Worm (Caenorhabditis elegans) whole organism, L3 larva: ENCODE results near the gene Y116F11A.3.

Experiments
- ZK546.5 ChIP-seq: sonication (generic microtip); optimal IDR thresholded peaks from 2 replicates; lab custom pipeline; 2017; ENCODE audit warnings: missing biosample characterization, missing genetic modification characterization
- ama-1 ChIP-seq: fragments of 150-350 bp; optimal IDR thresholded peaks from 2 replicates; lab custom pipeline; 2018
- ceh-16 ChIP-seq: sonication (generic microtip); optimal IDR thresholded peaks from 2 replicates; lab custom pipeline; 2017; ENCODE audit warnings: missing biosample characterization, missing genetic modification characterization
- ceh-28 ChIP-seq: fragments of 150-350 bp; optimal IDR thresholded peaks from 2 replicates; lab custom pipeline; 2014; ENCODE audit warnings: missing biosample characterization, missing genetic modification reagents, missing genetic modification characterization
- ceh-82 ChIP-seq: fragments of 150-350 bp; optimal IDR thresholded peaks from 2 replicates; lab custom pipeline; 2014; ENCODE audit warnings: missing biosample characterization, missing genetic modification characterization
- ceh-9 ChIP-seq: sonication (generic microtip); optimal IDR thresholded peaks from 2 replicates; lab custom pipeline; 2018; ENCODE audit warnings: missing biosample characterization, missing genetic modification characterization
- egl-5 ChIP-seq: fragments of 150-350 bp; optimal IDR thresholded peaks from 2 replicates; lab custom pipeline; 2017; ENCODE audit warnings: missing biosample characterization, missing genetic modification reagents, missing genetic modification characterization, inconsistent platforms
- elt-1 ChIP-seq: fragments of 150-350 bp; optimal IDR thresholded peaks from 2 replicates; lab custom pipeline; 2014; ENCODE audit warnings: missing biosample characterization, missing genetic modification characterization
- elt-2 ChIP-seq: sonication (generic microtip); optimal IDR thresholded peaks from 2 replicates; lab custom pipeline; 2016; ENCODE audit warnings: missing genetic modification reagents, mild to moderate bottlenecking, missing genetic modification characterization, missing compliant biosample characterization
- elt-3 ChIP-seq, 3 experiments: fragments of 150-350 bp in 1 of 3; sonication (generic microtip) in 2 of 3; optimal IDR thresholded peaks; 2 replicates in 2 of 3; 4 replicates in 1 of 3; lab custom pipeline; 2014 to 2017; ENCODE audit warnings: missing biosample characterization in 3 of 3, missing genetic modification characterization in 3 of 3
- eor-1 ChIP-seq, 2 experiments: fragments of 150-350 bp; optimal IDR thresholded peaks; 2 replicates each; lab custom pipeline; 2014 to 2018; ENCODE audit warnings: missing biosample characterization in 2 of 2, missing genetic modification characterization in 2 of 2
- fkh-10 ChIP-seq: sonication (generic microtip); optimal IDR thresholded peaks from 2 replicates; lab custom pipeline; 2017; ENCODE audit warnings: missing biosample characterization, missing genetic modification reagents, missing genetic modification characterization
- fkh-2 ChIP-seq: fragments of 150-350 bp; optimal IDR thresholded peaks from 2 replicates; lab custom pipeline; 2014; ENCODE audit warnings: missing biosample characterization, missing genetic modification reagents, missing genetic modification characterization
- fos-1 ChIP-seq: fragments of 150-350 bp; optimal IDR thresholded peaks from 2 replicates; lab custom pipeline; 2014; ENCODE audit warnings: missing biosample characterization, missing genetic modification characterization
- hmg-11 ChIP-seq: sonication (generic microtip); optimal IDR thresholded peaks from 2 replicates; lab custom pipeline; 2016; ENCODE audit warnings: missing genetic modification characterization, missing compliant biosample characterization
- jun-1 ChIP-seq: fragments of 150-350 bp; optimal IDR thresholded peaks from 2 replicates; lab custom pipeline; 2014; ENCODE audit warnings: missing biosample characterization, missing genetic modification reagents, missing genetic modification characterization
- lin-15B ChIP-seq: fragments of 150-350 bp; optimal IDR thresholded peaks from 2 replicates; lab custom pipeline; 2014; ENCODE audit warnings: missing biosample characterization, missing genetic modification characterization
- lin-39 ChIP-seq: fragments of 150-350 bp; optimal IDR thresholded peaks from 2 replicates; lab custom pipeline; 2018; ENCODE audit warnings: missing biosample characterization, missing genetic modification reagents, missing genetic modification characterization
- lsy-12 ChIP-seq: sonication (generic microtip); optimal IDR thresholded peaks from 2 replicates; lab custom pipeline; 2016; ENCODE audit warnings: mild to moderate bottlenecking, missing genetic modification characterization, missing compliant biosample characterization
- mdl-1 ChIP-seq: fragments of 150-350 bp; optimal IDR thresholded peaks from 2 replicates; lab custom pipeline; 2014; ENCODE audit warnings: missing biosample characterization, missing genetic modification characterization
- mml-1 ChIP-seq: fragments of 150-350 bp; sonication (generic microtip); optimal IDR thresholded peaks from 3 replicates; lab custom pipeline; 2014; ENCODE audit warnings: missing biosample characterization, missing genetic modification characterization
- nfya-1 ChIP-seq: sonication (generic microtip); optimal IDR thresholded peaks from 2 replicates; lab custom pipeline; 2017; ENCODE audit warnings: missing genetic modification characterization, mild to moderate bottlenecking, missing compliant biosample characterization, antibody characterized with exemption, moderate library complexity; ENCODE audit not compliant: insufficient read depth
- nhr-11 ChIP-seq: fragments of 150-350 bp; optimal IDR thresholded peaks from 2 replicates; lab custom pipeline; 2014; ENCODE audit warnings: missing biosample characterization, missing genetic modification characterization
- nhr-12 ChIP-seq: fragments of 150-350 bp; optimal IDR thresholded peaks from 2 replicates; lab custom pipeline; 2014; ENCODE audit warnings: missing biosample characterization, missing genetic modification characterization
- nhr-23 ChIP-seq: fragments of 150-350 bp; optimal IDR thresholded peaks from 2 replicates; lab custom pipeline; 2014; ENCODE audit warnings: missing biosample characterization, missing genetic modification reagents, missing genetic modification characterization
- nhr-237 ChIP-seq: fragments of 150-350 bp; optimal IDR thresholded peaks from 2 replicates; lab custom pipeline; 2014; ENCODE audit warnings: missing biosample characterization, missing genetic modification characterization
- nhr-25 ChIP-seq: sonication (generic microtip); optimal IDR thresholded peaks from 2 replicates; lab custom pipeline; 2017; ENCODE audit warnings: missing biosample characterization, missing genetic modification characterization
- nhr-28 ChIP-seq: fragments of 150-350 bp; optimal IDR thresholded peaks from 2 replicates; lab custom pipeline; 2014; ENCODE audit warnings: missing biosample characterization, missing genetic modification characterization
- nhr-43 ChIP-seq: sonication (generic microtip); optimal IDR thresholded peaks from 2 replicates; lab custom pipeline; 2016; ENCODE audit warnings: mild to moderate bottlenecking, missing genetic modification characterization, missing compliant biosample characterization; ENCODE audit not compliant: poor library complexity, severe bottlenecking
- nhr-76 ChIP-seq: fragments of 150-350 bp; sonication (generic microtip); optimal IDR thresholded peaks from 5 replicates; lab custom pipeline; 2014; ENCODE audit warnings: missing biosample characterization, missing genetic modification characterization
- nhr-77 ChIP-seq: fragments of 150-350 bp; optimal IDR thresholded peaks from 2 replicates; lab custom pipeline; 2014; ENCODE audit warnings: missing biosample characterization, missing genetic modification characterization
- pha-4 ChIP-seq: fragments of 150-350 bp; optimal IDR thresholded peaks from 2 replicates; lab custom pipeline; 2014; ENCODE audit warnings: missing biosample characterization, missing genetic modification reagents, missing genetic modification characterization
- pqm-1 ChIP-seq: fragments of 150-350 bp; optimal IDR thresholded peaks from 2 replicates; lab custom pipeline; 2017; ENCODE audit warnings: missing biosample characterization, missing genetic modification characterization, inconsistent platforms
- sea-2 ChIP-seq: fragments of 150-350 bp; sonication (generic microtip); optimal IDR thresholded peaks from 4 replicates; lab custom pipeline; 2014; ENCODE audit warnings: missing biosample characterization, missing genetic modification reagents, missing genetic modification characterization
- snpc-4 ChIP-seq: fragments of 150-350 bp; optimal IDR thresholded peaks from 2 replicates; lab custom pipeline; 2014; ENCODE audit warnings: missing biosample characterization, missing genetic modification characterization
- tbx-2 ChIP-seq: sonication (generic microtip); optimal IDR thresholded peaks from 2 replicates; lab custom pipeline; 2016; ENCODE audit warnings: mild to moderate bottlenecking, missing genetic modification characterization, missing compliant biosample characterization
- unc-39 ChIP-seq: sonication (generic microtip); optimal IDR thresholded peaks from 4 replicates; lab custom pipeline; 2017; ENCODE audit warnings: missing biosample characterization, missing genetic modification characterization
- unc-62 ChIP-seq: fragments of 150-350 bp; sonication (generic microtip); optimal IDR thresholded peaks from 4 replicates; lab custom pipeline; 2014; ENCODE audit warnings: missing biosample characterization, missing genetic modification reagents, missing genetic modification characterization
- zag-1 ChIP-seq: fragments of 150-350 bp; optimal IDR thresholded peaks from 2 replicates; lab custom pipeline; 2014; ENCODE audit warnings: missing biosample characterization, missing genetic modification characterization
- ztf-4 ChIP-seq: fragments of 150-350 bp; optimal IDR thresholded peaks from 2 replicates; lab custom pipeline; 2014; ENCODE audit warnings: missing biosample characterization, missing genetic modification characterization

Gene Y116F11A.3

ce11 chrV:19715419-19715818 lies 13.4 kb upstream of the Y116F11A.3 start, which contains the start of gene Y43F8C.16:
Y43F8C.16 (minus strand) TSS chrV:19715519.
- TF ChIP-seq eor-1 (tag; optimal IDR thresholded peaks at IDR 0.05; lab: Kevin White, UChicago) (no peak), fos-1 (tag; lab: Kevin White, UChicago) (no peak), snpc-4 (tag; lab: Kevin White, UChicago) (no peak)

DNA sequence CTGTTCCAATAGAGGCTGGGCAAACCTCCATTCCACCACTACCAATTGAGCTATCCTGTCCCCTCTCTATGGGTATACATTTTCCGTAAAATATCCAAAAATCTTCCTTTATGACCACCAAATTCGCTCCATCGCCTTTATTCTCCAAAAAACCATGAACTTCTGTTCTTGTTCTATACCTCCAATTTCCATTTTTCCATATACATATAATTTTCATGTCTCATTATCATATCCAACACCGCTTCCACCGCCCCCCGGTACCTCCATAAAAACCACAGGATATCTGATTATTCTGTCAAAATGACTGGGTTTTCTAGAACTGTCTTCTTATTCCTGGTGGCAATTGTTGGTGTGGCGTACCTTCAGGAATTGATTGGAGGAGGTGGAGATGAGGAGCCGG lies 13.0 kb upstream of the Y116F11A.3 start, which contains the start of gene Y43F8C.17:
Gene Y43F8C.17, plus strand, starts transcription at position 301 of the 400 bp plus-strand sequence.
- TF ChIP-seq ceh-9 (tag; lab: Kevin White, UChicago) (no peak), sea-2 (GFP tag; lab: Kevin White, UChicago) (no peak), ceh-82 (tag; lab: Kevin White, UChicago) (no peak), ceh-28 (tag; lab: Kevin White, UChicago) (no peak), elt-3 (tag; optimal IDR thresholded peaks at IDR 0.05; lab: Kevin White, UChicago) (no peak), nhr-25 (no peak), jun-1 (tag; lab: Kevin White, UChicago) (no peak), unc-39 (tag; lab: Kevin White, UChicago) (no peak), nhr-76 (tag; lab: Kevin White, UChicago) (no peak), unc-62 (GFP tag; lab: Kevin White, UChicago) (no peak), mml-1 (tag; lab: Kevin White, UChicago) (no peak), nhr-11 (tag; lab: Kevin White, UChicago) (no peak), mdl-1 (tag; lab: Kevin White, UChicago) (no peak), lin-15B (tag; lab: Kevin White, UChicago) (no peak), ztf-4 (tag; lab: Kevin White, UChicago) (no peak), pha-4 (tag; lab: Kevin White, UChicago) (no peak), fos-1 (tag; lab: Kevin White, UChicago) (no peak), elt-1 (no peak), nhr-237 (tag; lab: Kevin White, UChicago) (no peak), tbx-2 (tag; lab: Kevin White, UChicago) (no peak)

DNA sequence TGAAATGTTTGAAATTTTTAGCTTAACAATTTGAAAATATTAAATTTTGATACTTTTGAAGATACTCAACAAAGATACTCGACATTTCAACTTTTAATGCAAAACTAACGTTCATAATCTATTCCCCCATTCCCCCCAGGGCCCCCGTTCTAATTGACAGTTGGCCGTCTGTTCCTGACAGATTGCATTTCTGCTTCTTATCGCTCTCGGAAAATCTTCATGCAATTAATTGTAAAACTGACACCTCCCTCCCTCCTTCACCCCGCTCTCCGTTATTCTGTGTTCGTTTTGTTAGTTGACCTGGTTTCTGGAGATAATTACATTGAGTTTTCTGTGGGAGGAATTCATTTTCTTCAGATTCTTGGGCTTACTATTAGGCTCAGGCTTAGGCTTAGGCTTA lies 10.9 kb upstream of the Y116F11A.3 start:
- TF ChIP-seq ama-1 (lab: Kevin White, UChicago) (no peak), ZK546.5 (tag; lab: Kevin White, UChicago) (no peak), nhr-23 (tag; lab: Kevin White, UChicago) (no peak), nhr-237 (tag; lab: Kevin White, UChicago) (no peak), mdl-1 (tag; lab: Kevin White, UChicago) (no peak), lin-39 (tag; lab: Kevin White, UChicago) (no peak), nfya-1 (tag; lab: Kevin White, UChicago) (no peak), zag-1 (tag; lab: Kevin White, UChicago) (no peak)

DNA sequence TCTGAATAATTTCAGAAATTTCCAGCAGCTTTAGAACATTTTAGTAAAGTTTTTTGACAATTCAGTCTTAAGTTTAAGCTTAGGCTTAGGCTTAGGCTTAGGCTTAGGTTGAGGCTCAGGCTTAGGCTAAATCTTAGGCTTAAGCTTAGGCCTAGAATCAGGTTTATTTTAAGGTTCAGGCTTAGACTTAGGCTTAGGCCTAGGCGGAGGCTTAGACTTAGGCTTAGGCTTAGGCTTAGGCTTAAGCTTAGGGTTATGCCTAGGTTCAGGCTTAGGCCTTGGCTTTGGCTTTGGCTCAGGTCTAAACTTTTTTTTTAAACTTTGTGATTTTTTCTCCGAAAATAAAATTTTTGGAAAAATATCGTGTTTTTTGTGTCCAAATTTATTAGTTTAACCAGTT lies 10.2 kb upstream of the Y116F11A.3 start:
- TF ChIP-seq hmg-11: no peak
- TF ChIP-seq nhr-237 (tag; lab: Kevin White, UChicago): no peak

DNA sequence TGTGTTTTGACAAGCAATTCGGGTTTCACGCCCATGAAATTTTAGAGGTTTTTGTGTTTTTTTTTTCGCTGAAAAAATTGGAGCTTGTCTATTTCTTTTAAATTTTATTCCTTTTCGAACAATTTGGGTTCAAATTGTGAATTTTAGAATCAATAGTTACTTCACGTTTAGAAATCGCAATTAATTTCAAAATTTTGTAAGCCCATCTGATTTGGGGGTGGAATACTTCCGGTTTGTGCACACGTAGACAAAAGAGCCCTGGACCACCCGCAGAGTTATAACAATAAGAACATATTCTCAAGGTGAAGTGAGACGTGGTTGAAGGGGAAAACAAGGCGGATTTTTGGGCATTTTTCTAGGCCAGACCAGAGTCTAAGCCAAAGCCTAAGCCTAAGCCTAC lies 9.6 kb upstream of the Y116F11A.3 start, which contains the start of gene Y116F11A.6:
Gene Y116F11A.6, plus strand, starts transcription at position 301 of the 400 bp plus-strand sequence.
- no peak for TF ChIP-seq ceh-82 (tag; lab: Kevin White, UChicago)
- TF ChIP-seq ceh-16 (tag; lab: Kevin White, UChicago): no peak
- TF ChIP-seq pqm-1 (tag; lab: Kevin White, UChicago): no peak
- no peak for TF ChIP-seq elt-2
- TF ChIP-seq nhr-43 (tag; lab: Kevin White, UChicago): no peak
- no peak for TF ChIP-seq egl-5 (tag; lab: Kevin White, UChicago)
- TF ChIP-seq nhr-77: no peak
- TF ChIP-seq jun-1 (tag; lab: Kevin White, UChicago): no peak
- TF ChIP-seq fkh-2: no peak
- TF ChIP-seq mml-1 (tag; lab: Kevin White, UChicago): no peak
- TF ChIP-seq lsy-12 (tag; lab: Kevin White, UChicago): no peak
- no peak for TF ChIP-seq fkh-10 (GFP tag; lab: Kevin White, UChicago)
- TF ChIP-seq nhr-12 (tag; lab: Kevin White, UChicago): no peak
- no peak for TF ChIP-seq mdl-1 (tag; lab: Kevin White, UChicago)
- TF ChIP-seq nhr-28 (tag; lab: Kevin White, UChicago): no peak
- TF ChIP-seq nhr-237 (tag; lab: Kevin White, UChicago): no peak
- no peak for TF ChIP-seq nhr-76 (tag; lab: Kevin White, UChicago)
- TF ChIP-seq ama-1 (lab: Kevin White, UChicago): no peak
